Fruit fly (Drosophila melanogaster): ENCODE results near the gene CG31142.

CG31142 gene

DNA sequence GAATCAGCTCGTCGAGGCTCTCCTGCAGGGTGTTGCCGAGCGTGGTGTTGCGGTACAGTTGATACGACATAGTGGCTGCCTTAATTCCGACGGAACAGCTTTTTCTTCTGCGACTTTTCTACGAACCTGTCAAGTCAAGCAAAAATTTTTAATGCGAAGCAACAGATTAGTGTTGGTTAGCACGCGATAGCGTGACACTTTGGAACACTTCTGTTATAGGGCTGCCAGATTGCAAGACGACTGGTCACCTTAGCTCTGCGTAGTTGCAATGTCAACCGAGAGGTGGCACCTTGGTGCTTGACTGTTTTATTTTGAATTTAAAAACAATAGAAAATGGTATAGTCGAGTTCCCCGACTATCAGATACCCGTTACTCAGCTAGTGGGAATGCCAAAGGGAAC, 38.2 kb upstream of the CG31142 start, which contains the start of gene TfIIA-S (continued):
- no peak for TF ChIP-seq CG11247 (GFP tag; IDR thresholded peaks at IDR 0.05)
- no peak for TF ChIP-seq chm (GFP tag; IDR thresholded peaks at IDR 0.05)
- peak; percentile 90 for TF ChIP-seq CG10979 (tag; optimal IDR thresholded peaks at IDR 0.05)
- no peak for TF ChIP-seq CG6175 (GFP tag; IDR thresholded peaks at IDR 0.05)
- TF ChIP-seq CG5245 (GFP tag; optimal IDR thresholded peaks at IDR 0.05), result peak; percentile 71
- TF ChIP-seq gro (GFP tag; optimal IDR thresholded peaks at IDR 0.05), result peak; percentile 88
- TF ChIP-seq CG8089 (GFP tag; optimal IDR thresholded peaks at IDR 0.05), result peak; percentile 74
- peak; percentile 63 for TF ChIP-seq CG16863 (GFP tag; optimal IDR thresholded peaks at IDR 0.05)
- TF ChIP-seq zfh1 (GFP tag; IDR thresholded peaks at IDR 0.05), result no peak
- peak; percentile 10 for TF ChIP-seq da (GFP tag; optimal IDR thresholded peaks at IDR 0.05)
- TF ChIP-seq CG6813 (GFP tag; optimal IDR thresholded peaks at IDR 0.05), result no peak
- peak; percentile 26 for TF ChIP-seq CG30020 (tag; optimal IDR thresholded peaks at IDR 0.05)
- no peak for TF ChIP-seq tna (GFP tag; IDR thresholded peaks at IDR 0.05; ENCODE audit: partially characterized antibody)
- peak; percentile 80 for TF ChIP-seq Mad (GFP tag; optimal IDR thresholded peaks at IDR 0.05)
- TF ChIP-seq fd3F (GFP tag; optimal IDR thresholded peaks at IDR 0.05), result peak; percentile 37
- no peak for TF ChIP-seq vvl (GFP tag; IDR thresholded peaks at IDR 0.05)
- peak; percentile 54 for TF ChIP-seq CG4820 (GFP tag; optimal IDR thresholded peaks at IDR 0.05)
- peak; percentile 35 for TF ChIP-seq nom (GFP tag; optimal IDR thresholded peaks at IDR 0.05)
- TF ChIP-seq Pdp1 (GFP tag; optimal IDR thresholded peaks at IDR 0.05), result peak; percentile 79 to 83
- no peak for TF ChIP-seq Hmx (GFP tag; optimal IDR thresholded peaks at IDR 0.05)
- no peak for TF ChIP-seq peb (GFP tag; IDR thresholded peaks at IDR 0.05)
- TF ChIP-seq Gsc (GFP tag; IDR thresholded peaks at IDR 0.05), result no peak
- TF ChIP-seq ssp (GFP tag; IDR thresholded peaks at IDR 0.05), result no peak
- peak; percentile 71 for TF ChIP-seq HHEX (GFP tag; optimal IDR thresholded peaks at IDR 0.05)
- peak; percentile 64 for TF ChIP-seq CoRest (tag; optimal IDR thresholded peaks at IDR 0.05)
- TF ChIP-seq CG14014 (GFP tag; IDR thresholded peaks at IDR 0.05), result no peak
- TF ChIP-seq Hr39 (optimal IDR thresholded peaks at IDR 0.05), result peak; percentile 17
- TF ChIP-seq Aef1 (GFP tag; IDR thresholded peaks at IDR 0.05), result no peak
- peak; percentile 46 for TF ChIP-seq CG15696 (tag; optimal IDR thresholded peaks at IDR 0.05)
- peak; percentile 61 for TF ChIP-seq CG3995 (GFP tag; optimal IDR thresholded peaks at IDR 0.05)
- peak; percentile 70 for TF ChIP-seq CG18619 (GFP tag; optimal IDR thresholded peaks at IDR 0.05)
- TF ChIP-seq CG2116 (GFP tag; optimal IDR thresholded peaks at IDR 0.05), result peak; percentile 67
- no peak for TF ChIP-seq CG5953 (GFP tag; IDR thresholded peaks at IDR 0.05)
- no peak for TF ChIP-seq tgo (GFP tag; IDR thresholded peaks at IDR 0.05)
- peak; percentile 37 for TF ChIP-seq CG18011 (GFP tag; optimal IDR thresholded peaks at IDR 0.05)
- peak; percentile 75 for TF ChIP-seq Atf3 (GFP tag; optimal IDR thresholded peaks at IDR 0.05)
- peak; percentile 75 for TF ChIP-seq NC2β (GFP tag; optimal IDR thresholded peaks at IDR 0.05)
- TF ChIP-seq maf-S (GFP tag; optimal IDR thresholded peaks at IDR 0.05), result peak; percentile 78
- TF ChIP-seq CTCF (GFP tag; optimal IDR thresholded peaks at IDR 0.05), result peak; percentile 97
- TF ChIP-seq CG34376 (GFP tag; optimal IDR thresholded peaks at IDR 0.05), result peak; percentile 60
- TF ChIP-seq CG17359 (tag; optimal IDR thresholded peaks at IDR 0.05), result peak; percentile 63
- TF ChIP-seq CG30431 (GFP tag; optimal IDR thresholded peaks at IDR 0.05), result peak; percentile 32
- TF ChIP-seq Ets65A (GFP tag), result peak; percentile 99
- peak; percentile 85 for TF ChIP-seq CG17912 (GFP tag; optimal IDR thresholded peaks at IDR 0.05)
- peak; percentile 70 for TF ChIP-seq kay (GFP tag; optimal IDR thresholded peaks at IDR 0.05)
- peak; percentile 94 for TF ChIP-seq p53 (GFP tag; optimal IDR thresholded peaks at IDR 0.05)
- peak; percentile 58 for TF ChIP-seq kni (GFP tag; optimal IDR thresholded peaks at IDR 0.05)
- peak; percentile 30 for TF ChIP-seq ab (GFP tag; optimal IDR thresholded peaks at IDR 0.05)
- TF ChIP-seq CG8924 (tag; optimal IDR thresholded peaks at IDR 0.05), result peak; percentile 43
- no peak for TF ChIP-seq CG15479 (GFP tag; optimal IDR thresholded peaks at IDR 0.05)
- TF ChIP-seq Jarid2 (GFP tag; optimal IDR thresholded peaks at IDR 0.05), result peak; percentile 60
- TF ChIP-seq CG1602 (GFP tag; optimal IDR thresholded peaks at IDR 0.05), result peak; percentile 76
- peak; percentile 78 for TF ChIP-seq sug (tag; optimal IDR thresholded peaks at IDR 0.05)

All from whole organism, embryonic.